Worm (Caenorhabditis elegans) whole organism, L1 larva: ENCODE results near the gene math-38.

Experiments used
- Y116A8C.19 ChIP-seq: sonication (generic microtip); optimal IDR thresholded peaks from 2 replicates; lab custom pipeline; 2016; ENCODE audit warnings: missing compliant biosample characterization, missing genetic modification characterization, borderline replicate concordance
- aha-1 ChIP-seq: fragments of 150-350 bp; optimal IDR thresholded peaks from 2 replicates; lab custom pipeline; 2014; ENCODE audit warnings: missing biosample characterization, missing genetic modification characterization
- ceh-82 ChIP-seq, 3 experiments: fragments of 150-350 bp in 1 of 3; sonication (generic microtip) in 2 of 3; optimal IDR thresholded peaks; 2 replicates each; lab custom pipeline; 2014 to 2017; ENCODE audit warnings: missing biosample characterization in 3 of 3, missing genetic modification characterization in 3 of 3
- efl-1 ChIP-seq, 4 experiments: fragments of 150-350 bp; optimal IDR thresholded peaks in 3 of 4; peaks in 1 of 4; 1 replicate in 1 of 4; 2 replicates in 3 of 4; lab custom pipeline; 2014; ENCODE audit warnings: missing biosample characterization in 2 of 4, missing genetic modification characterization in 2 of 4, missing genetic modification reagents in 2 of 4
- fkh-8 ChIP-seq: sonication (generic microtip); optimal IDR thresholded peaks from 2 replicates; lab custom pipeline; 2016; ENCODE audit warnings: mild to moderate bottlenecking, missing genetic modification characterization, missing compliant biosample characterization
- nhr-12 ChIP-seq: sonication (generic microtip); optimal IDR thresholded peaks from 2 replicates; lab custom pipeline; 2017; ENCODE audit warnings: missing biosample characterization, missing genetic modification characterization
- rnt-1 ChIP-seq: sonication (generic microtip); optimal IDR thresholded peaks from 2 replicates; lab custom pipeline; 2016; ENCODE audit warnings: mild to moderate bottlenecking, missing genetic modification characterization, moderate library complexity, missing compliant biosample characterization
- snpc-4 ChIP-seq: fragments of 150-350 bp; optimal IDR thresholded peaks from 2 replicates; lab custom pipeline; 2014; ENCODE audit warnings: missing biosample characterization, missing genetic modification characterization
- sptf-1 ChIP-seq: fragments of 150-350 bp; optimal IDR thresholded peaks from 2 replicates; lab custom pipeline; 2014; ENCODE audit warnings: missing biosample characterization, missing genetic modification characterization
- zag-1 ChIP-seq: fragments of 150-350 bp; optimal IDR thresholded peaks from 2 replicates; lab custom pipeline; 2014; ENCODE audit warnings: missing biosample characterization, missing genetic modification characterization

DNA sequence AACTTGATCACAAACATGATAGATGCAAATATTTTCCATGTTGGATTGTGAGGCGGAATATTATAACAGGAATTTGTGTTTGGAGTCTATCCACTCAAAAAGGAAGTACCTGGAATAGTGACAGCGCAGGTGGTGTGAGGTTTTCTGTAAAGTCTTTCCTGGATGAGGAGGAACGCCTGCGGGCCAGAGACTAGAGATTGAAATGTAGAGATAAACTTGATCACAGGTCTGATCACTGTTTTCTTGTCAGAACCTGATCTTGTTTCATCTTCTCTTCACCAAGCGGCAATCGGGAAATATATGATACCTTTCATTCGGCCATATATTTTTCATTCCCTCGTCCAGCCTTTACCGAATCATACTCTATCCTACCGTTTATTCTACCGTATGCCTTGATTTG is 6.5 kb upstream of the math-38 start, which contains the start of gene T07H3.8:
- TF ChIP-seq snpc-4 (no peak), fkh-8 (tag; lab: Kevin White, UChicago) (no peak), ceh-82 (tag; optimal IDR thresholded peaks at IDR 0.05; lab: Kevin White, UChicago) (no peak), sptf-1 (no peak), Y116A8C.19 (no peak), aha-1 (no peak), zag-1 (tag; lab: Kevin White, UChicago) (no peak), nhr-12 (tag; lab: Kevin White, UChicago) (no peak), efl-1 (optimal IDR thresholded peaks at IDR 0.05; lab: Kevin White, UChicago) (no peak), efl-1 (GFP tag; optimal IDR thresholded peaks at IDR 0.05 in 1 of 2; lab: Kevin White, UChicago) (no peak), rnt-1 (no peak)
